Worm (Caenorhabditis elegans): ENCODE measurements around the gene C14F11.7.

DNA sequence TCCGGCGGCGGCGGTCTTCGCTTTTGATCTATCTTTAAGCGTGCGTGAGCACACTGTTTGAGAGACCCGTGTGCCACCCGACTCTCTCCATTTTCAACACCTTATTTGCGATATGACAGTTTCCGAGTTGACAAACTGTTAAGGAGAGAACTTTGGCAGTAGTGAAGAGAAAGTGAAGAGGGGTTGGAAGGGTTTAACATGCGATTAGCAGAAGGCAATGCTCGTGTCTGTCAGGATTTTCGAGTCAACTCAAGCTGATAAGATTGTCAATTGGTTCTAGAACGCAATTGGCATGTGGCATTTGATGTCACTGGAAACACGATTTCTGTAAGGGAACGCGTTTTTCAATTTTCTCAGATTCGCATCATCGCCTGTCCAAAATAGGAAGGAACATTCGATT, 41.0 kb downstream of the C14F11.7 start:
- TF ChIP-seq W03F9.2 (tag; optimal IDR thresholded peaks at IDR 0.05) (no peak), him-1 (tag; optimal IDR thresholded peaks at IDR 0.05) (no peak), dao-5 (tag; optimal IDR thresholded peaks at IDR 0.05) (no peak)

Data from whole organism, L4/young adult.